Fruit fly (Drosophila melanogaster) whole organism, embryonic: ENCODE data around the gene net.

ENCODE experiments used
- Aef1 ChIP-seq: fragments of 200-800 bp; sonication (Bioruptor generic); IDR thresholded peaks from 3 replicates; pipeline ENCODE4 v1.3.6; 2022; ENCODE audit warnings: missing biosample characterization, missing genetic modification characterization
- Atf-2 ChIP-seq: fragments of 200-800 bp; sonication (Bioruptor generic); optimal IDR thresholded peaks from 2 replicates; lab custom pipeline; 2016; ENCODE audit warnings: missing biosample characterization, missing genetic modification characterization
- CG10979 ChIP-seq: fragments of 200-800 bp; sonication (Bioruptor generic); optimal IDR thresholded peaks from 2 replicates; lab custom pipeline; 2018; ENCODE audit warnings: missing biosample characterization, mild to moderate bottlenecking, missing genetic modification characterization, moderate library complexity
- CG11398 ChIP-seq: fragments of 200-800 bp; sonication (Bioruptor generic); optimal IDR thresholded peaks from 2 replicates; lab custom pipeline; 2016; ENCODE audit warnings: missing biosample characterization, missing genetic modification characterization
- CG12659 ChIP-seq: fragments of 200-800 bp; sonication (Bioruptor generic); optimal IDR thresholded peaks from 3 replicates; lab custom pipeline; 2017; ENCODE audit warnings: mild to moderate bottlenecking, missing biosample characterization, missing genetic modification reagents, missing genetic modification characterization
- CG13287 ChIP-seq: fragments of 200-800 bp; sonication (Bioruptor generic); IDR thresholded peaks from 2 replicates; pipeline ENCODE4 v1.3.6; 2022; ENCODE audit warnings: missing biosample characterization, missing genetic modification characterization; ENCODE audit not compliant: partially characterized antibody
- CG13296 ChIP-seq: fragments of 200-800 bp; sonication (Bioruptor generic); optimal IDR thresholded peaks from 3 replicates; lab custom pipeline; 2018; ENCODE audit warnings: missing biosample characterization, mild to moderate bottlenecking, missing genetic modification characterization
- CG13624 ChIP-seq: fragments of 200-800 bp; sonication (Bioruptor generic); optimal IDR thresholded peaks from 2 replicates; lab custom pipeline; 2016; ENCODE audit warnings: missing biosample characterization, missing genetic modification characterization
- CG14441 ChIP-seq: fragments of 200-800 bp; sonication (Bioruptor generic); IDR thresholded peaks from 2 replicates; pipeline ENCODE4 v1.3.6; 2022; ENCODE audit warnings: missing biosample characterization, missing genetic modification characterization
- CG15479 ChIP-seq: fragments of 200-800 bp; sonication (Bioruptor generic); optimal IDR thresholded peaks from 3 replicates; lab custom pipeline; 2019; ENCODE audit warnings: missing biosample characterization, mild to moderate bottlenecking, missing genetic modification characterization, moderate library complexity
- CG15514 ChIP-seq: fragments of 200-800 bp; sonication (Bioruptor generic); optimal IDR thresholded peaks from 3 replicates; lab custom pipeline; 2017; ENCODE audit warnings: missing biosample characterization, missing genetic modification characterization, mild to moderate bottlenecking, moderate library complexity, missing genetic modification reagents
- CG17568 ChIP-seq: fragments of 200-800 bp; sonication (Bioruptor generic); optimal IDR thresholded peaks from 2 replicates; lab custom pipeline; 2018; ENCODE audit warnings: missing biosample characterization, mild to moderate bottlenecking, missing genetic modification characterization, moderate library complexity
- CG17829 ChIP-seq: fragments of 200-800 bp; optimal IDR thresholded peaks from 2 replicates; lab custom pipeline; 2019; ENCODE audit warnings: missing biosample characterization, mild to moderate bottlenecking, missing genetic modification characterization, moderate library complexity
- CG18599 ChIP-seq: fragments of 200-800 bp; sonication (Bioruptor generic); optimal IDR thresholded peaks from 3 replicates; lab custom pipeline; 2017; ENCODE audit warnings: missing biosample characterization, missing genetic modification characterization, mild to moderate bottlenecking, moderate library complexity, missing genetic modification reagents
- CG3407 ChIP-seq: fragments of 200-800 bp; sonication (Bioruptor generic); optimal IDR thresholded peaks from 2 replicates; lab custom pipeline; 2018; ENCODE audit warnings: missing biosample characterization, mild to moderate bottlenecking, missing genetic modification characterization
- CG6765 ChIP-seq: fragments of 200-800 bp; sonication (Bioruptor generic); optimal IDR thresholded peaks from 3 replicates; lab custom pipeline; 2017; ENCODE audit warnings: missing biosample characterization, mild to moderate bottlenecking, missing genetic modification characterization
- CG7556 ChIP-seq: fragments of 200-800 bp; sonication (Bioruptor generic); optimal IDR thresholded peaks from 2 replicates; lab custom pipeline; 2017; ENCODE audit warnings: missing biosample characterization, mild to moderate bottlenecking, missing genetic modification characterization
- CG7987 ChIP-seq: fragments of 200-800 bp; sonication (Bioruptor generic); optimal IDR thresholded peaks from 2 replicates; lab custom pipeline; 2018; ENCODE audit warnings: missing biosample characterization, mild to moderate bottlenecking, missing genetic modification characterization, moderate library complexity
- CG8924 ChIP-seq: fragments of 200-800 bp; optimal IDR thresholded peaks from 3 replicates; lab custom pipeline; 2019; ENCODE audit warnings: missing biosample characterization, mild to moderate bottlenecking, missing genetic modification characterization, moderate library complexity
- D ChIP-seq, 2 experiments: fragments of 200-800 bp in 1 of 2; fragments of >200 bp in 1 of 2; sonication (Bioruptor generic) in 1 of 2; optimal IDR thresholded peaks; 2 replicates in 1 of 2; 3 replicates in 1 of 2; lab custom pipeline; 2017; ENCODE audit warnings: mild to moderate bottlenecking in 1 of 2, missing biosample characterization in 1 of 2, missing genetic modification characterization in 1 of 2, missing genetic modification reagents in 1 of 2
- HLHmδ ChIP-seq: fragments of 200-800 bp; sonication (Bioruptor generic); optimal IDR thresholded peaks from 2 replicates; lab custom pipeline; 2018; ENCODE audit warnings: missing biosample characterization, mild to moderate bottlenecking, missing genetic modification characterization, moderate library complexity
- Hmr ChIP-seq: fragments of 200-800 bp; sonication (Bioruptor generic); optimal IDR thresholded peaks from 3 replicates; lab custom pipeline; 2017; ENCODE audit warnings: mild to moderate bottlenecking, missing biosample characterization, missing genetic modification reagents, missing genetic modification characterization
- Hr51 ChIP-seq, 2 experiments: fragments of 200-800 bp; sonication (Bioruptor generic); optimal IDR thresholded peaks; 2 replicates in 1 of 2; 3 replicates in 1 of 2; lab custom pipeline; 2016 to 2018; ENCODE audit warnings: missing biosample characterization in 2 of 2, missing genetic modification characterization in 2 of 2, mild to moderate bottlenecking in 1 of 2, moderate library complexity in 1 of 2
- Hr78 ChIP-seq, 2 experiments: fragments of 200-800 bp in 1 of 2; fragments of >200 bp in 1 of 2; sonication (Bioruptor generic) in 1 of 2; optimal IDR thresholded peaks; 2 replicates each; lab custom pipeline; 2017 to 2019; ENCODE audit warnings: missing biosample characterization in 2 of 2, missing genetic modification characterization in 2 of 2, mild to moderate bottlenecking in 1 of 2, moderate library complexity in 1 of 2
- Xrp1 ChIP-seq: fragments of 200-800 bp; sonication (Bioruptor generic); IDR thresholded peaks from 2 replicates; pipeline ENCODE4 v1.3.6; 2022; ENCODE audit warnings: missing biosample characterization, missing genetic modification characterization
- ab ChIP-seq: fragments of 200-800 bp; sonication (Bioruptor generic); optimal IDR thresholded peaks from 2 replicates; lab custom pipeline; 2016; ENCODE audit warnings: missing biosample characterization, missing genetic modification characterization
- ase ChIP-seq: fragments of 200-800 bp; sonication (Bioruptor generic); IDR thresholded peaks from 3 replicates; pipeline ENCODE4 v1.3.6; 2022; ENCODE audit warnings: missing biosample characterization, missing genetic modification characterization
- ash1 ChIP-seq: fragments of 200-800 bp; sonication (Bioruptor generic); optimal IDR thresholded peaks from 2 replicates; lab custom pipeline; 2018; ENCODE audit warnings: missing biosample characterization, mild to moderate bottlenecking, missing genetic modification characterization
- caup ChIP-seq: fragments of 200-800 bp; sonication (Bioruptor generic); optimal IDR thresholded peaks from 3 replicates; lab custom pipeline; 2017; ENCODE audit warnings: missing biosample characterization, mild to moderate bottlenecking, missing genetic modification characterization, moderate library complexity; ENCODE audit not compliant: severe bottlenecking
- da ChIP-seq: fragments of 200-800 bp; sonication (Bioruptor generic); optimal IDR thresholded peaks from 2 replicates; lab custom pipeline; 2016; ENCODE audit warnings: missing biosample characterization, missing genetic modification characterization
- en ChIP-seq: fragments of 200-800 bp; sonication (Bioruptor generic); optimal IDR thresholded peaks from 2 replicates; lab custom pipeline; 2016; ENCODE audit warnings: missing biosample characterization, missing genetic modification characterization
- fd102C ChIP-seq: fragments of 200-800 bp; sonication (Bioruptor generic); optimal IDR thresholded peaks from 2 replicates; lab custom pipeline; 2018; ENCODE audit warnings: missing biosample characterization, mild to moderate bottlenecking, missing genetic modification characterization, moderate library complexity
- gsb-n ChIP-seq: fragments of 200-800 bp; sonication (Bioruptor generic); optimal IDR thresholded peaks from 3 replicates; lab custom pipeline; 2018; ENCODE audit warnings: missing biosample characterization, mild to moderate bottlenecking, missing genetic modification characterization
- h ChIP-seq: fragments of >200 bp; optimal IDR thresholded peaks from 2 replicates; lab custom pipeline; 2017
- insv ChIP-seq, 2 experiments: fragments of 200-800 bp; sonication (Bioruptor generic); optimal IDR thresholded peaks; 3 replicates each; lab custom pipeline; 2016 to 2018; ENCODE audit warnings: missing biosample characterization in 2 of 2, missing genetic modification characterization in 2 of 2
- jumu ChIP-seq: fragments of 200-800 bp; sonication (Bioruptor generic); optimal IDR thresholded peaks from 3 replicates; lab custom pipeline; 2016; ENCODE audit warnings: missing biosample characterization, missing genetic modification characterization
- kni ChIP-seq: fragments of 200-800 bp; sonication (Bioruptor generic); optimal IDR thresholded peaks from 3 replicates; lab custom pipeline; 2017; ENCODE audit warnings: mild to moderate bottlenecking, missing biosample characterization, missing genetic modification reagents, missing genetic modification characterization
- maf-S ChIP-seq: fragments of 200-800 bp; sonication (Bioruptor generic); optimal IDR thresholded peaks from 2 replicates; lab custom pipeline; 2016; ENCODE audit warnings: missing biosample characterization, missing genetic modification characterization
- mirr ChIP-seq: fragments of 200-800 bp; sonication (Bioruptor generic); optimal IDR thresholded peaks from 3 replicates; lab custom pipeline; 2018; ENCODE audit warnings: missing biosample characterization, mild to moderate bottlenecking, missing genetic modification characterization
- mld ChIP-seq: fragments of 200-800 bp; sonication (Bioruptor generic); IDR thresholded peaks from 3 replicates; pipeline ENCODE4 v1.3.6; 2022; ENCODE audit warnings: missing biosample characterization, missing genetic modification characterization; ENCODE audit not compliant: partially characterized antibody
- nerfin-1 ChIP-seq: fragments of 200-800 bp; sonication (Bioruptor generic); optimal IDR thresholded peaks from 3 replicates; lab custom pipeline; 2019; ENCODE audit warnings: missing biosample characterization, mild to moderate bottlenecking, missing genetic modification characterization, moderate library complexity
- nom ChIP-seq: fragments of 200-800 bp; sonication (Bioruptor generic); optimal IDR thresholded peaks from 2 replicates; lab custom pipeline; 2017; ENCODE audit warnings: missing biosample characterization, missing genetic modification characterization, mild to moderate bottlenecking, moderate library complexity, missing genetic modification reagents
- phol ChIP-seq: fragments of 200-800 bp; sonication (Bioruptor generic); optimal IDR thresholded peaks from 3 replicates; lab custom pipeline; 2018; ENCODE audit warnings: missing biosample characterization, mild to moderate bottlenecking, missing genetic modification characterization, moderate library complexity
- sug ChIP-seq: fragments of 200-800 bp; optimal IDR thresholded peaks from 2 replicates; lab custom pipeline; 2019; ENCODE audit warnings: missing biosample characterization, mild to moderate bottlenecking, missing genetic modification characterization, moderate library complexity
- tap ChIP-seq: fragments of 200-800 bp; optimal IDR thresholded peaks from 3 replicates; lab custom pipeline; 2019; ENCODE audit warnings: missing biosample characterization, mild to moderate bottlenecking, missing genetic modification characterization, moderate library complexity
- trem ChIP-seq: fragments of 200-800 bp; optimal IDR thresholded peaks from 3 replicates; lab custom pipeline; 2019; ENCODE audit warnings: missing biosample characterization, mild to moderate bottlenecking, missing genetic modification characterization, moderate library complexity

The net gene

DNA sequence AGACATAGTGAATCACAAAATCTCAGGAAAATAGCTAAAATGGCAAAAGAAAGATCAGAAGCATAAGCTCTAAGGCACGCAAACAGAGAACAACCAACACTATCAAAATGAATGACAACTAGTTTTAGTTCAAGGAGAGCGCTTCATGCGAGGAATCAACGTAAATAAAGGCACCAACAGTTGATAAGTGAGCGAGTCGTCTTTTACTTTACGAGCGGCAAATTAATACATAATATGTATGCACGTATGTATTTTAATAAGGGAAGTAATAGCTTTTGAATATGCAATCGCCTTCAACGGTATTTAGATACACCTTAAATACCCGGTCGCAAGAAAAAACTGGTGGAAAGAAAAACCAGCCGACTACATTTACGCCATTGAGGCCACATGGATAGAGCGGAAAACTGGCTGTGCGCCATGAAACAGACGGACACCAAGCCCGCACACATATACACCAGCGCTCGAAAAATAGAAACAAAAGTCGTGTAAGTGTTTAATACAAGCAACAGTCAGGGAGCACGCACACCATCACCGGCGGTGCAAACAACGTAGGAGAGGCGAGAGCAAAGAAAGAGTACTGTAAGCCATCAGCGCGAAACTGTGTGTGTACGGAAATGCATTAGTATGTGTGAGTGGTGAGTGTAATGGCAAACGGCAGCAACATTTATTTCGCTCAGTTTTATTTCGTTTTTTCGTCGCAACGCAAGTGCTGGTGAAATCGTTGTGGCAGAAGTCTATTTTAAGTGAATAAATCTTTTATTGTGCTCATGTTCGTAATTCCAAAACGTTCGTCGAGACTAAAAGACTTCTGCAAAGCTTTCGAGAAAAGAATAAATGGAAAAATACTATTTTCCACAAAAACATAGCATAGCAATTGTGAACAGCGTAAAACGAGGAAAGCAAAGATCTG, 20.6 kb downstream of the net start, which contains the start of gene dbr (continued):
- peak in 1 of 2 experiments; percentile 61 for TF ChIP-seq Hr51 (GFP tag; optimal IDR thresholded peaks at IDR 0.05; lab: Kevin White, UChicago)
- TF ChIP-seq ase (GFP tag; lab: Robert Waterston, UW) = no peak
- no peak for TF ChIP-seq CG3407 (GFP tag; lab: Kevin White, UChicago)
- no peak for TF ChIP-seq en (GFP tag; lab: Kevin White, UChicago)
- no peak for TF ChIP-seq h (lab: Kevin White, UChicago)
- TF ChIP-seq CG8924 = peak; percentile 63
- peak; percentile 24 for TF ChIP-seq nerfin-1
- peak; percentile 68 for TF ChIP-seq HLHmδ (GFP tag; lab: Kevin White, UChicago)
- no peak for TF ChIP-seq CG7556 (GFP tag; lab: Kevin White, UChicago)
- TF ChIP-seq fd102C (GFP tag; lab: Kevin White, UChicago) = no peak
- TF ChIP-seq kni (GFP tag; lab: Kevin White, UChicago) = peak; percentile 91
- TF ChIP-seq jumu (GFP tag; lab: Kevin White, UChicago) = no peak
- TF ChIP-seq gsb-n (tag; lab: Kevin White, UChicago) = peak; percentile 35
- TF ChIP-seq ash1 = peak; percentile 62
- no peak for TF ChIP-seq da (GFP tag; lab: Kevin White, UChicago)
- no peak for TF ChIP-seq maf-S (GFP tag; lab: Kevin White, UChicago)
- peak; percentile 59 for TF ChIP-seq sug (tag; lab: Kevin White, UChicago)
- peak; percentile 15 for TF ChIP-seq tap (tag; lab: Kevin White, UChicago)
- TF ChIP-seq Atf-2 (GFP tag; lab: Kevin White, UChicago) = no peak
- peak; percentile 39 for TF ChIP-seq CG13287 (GFP tag; lab: Robert Waterston, UW)
- peak in 1 of 2 experiments; percentile 6 for TF ChIP-seq Hr78 (GFP tag; optimal IDR thresholded peaks at IDR 0.05; lab: Kevin White, UChicago)
- peak; percentile 27 for TF ChIP-seq CG7987 (GFP tag; lab: Kevin White, UChicago)
- no peak for TF ChIP-seq caup
- peak; percentile 29 for TF ChIP-seq Hmr
- TF ChIP-seq trem (tag; lab: Kevin White, UChicago) = no peak
- TF ChIP-seq CG6765 (GFP tag; lab: Kevin White, UChicago) = peak; percentile 33
- TF ChIP-seq CG13296 = peak; percentile 50
- TF ChIP-seq CG13624 (GFP tag; lab: Kevin White, UChicago) = peak; percentile 80
- TF ChIP-seq insv (GFP tag; optimal IDR thresholded peaks at IDR 0.05; lab: Kevin White, UChicago) = peak in 1 of 2 experiments; percentile 40
- TF ChIP-seq D (optimal IDR thresholded peaks at IDR 0.05; lab: Kevin White, UChicago) = peak; percentile 8
- TF ChIP-seq D (GFP tag; optimal IDR thresholded peaks at IDR 0.05; lab: Kevin White, UChicago) = peak; percentile 25
- no peak for TF ChIP-seq CG11398 (GFP tag; lab: Kevin White, UChicago)
- TF ChIP-seq mirr = peak; percentile 81
- peak; percentile 17 for TF ChIP-seq CG10979
- peak; percentile 85 for TF ChIP-seq nom
- TF ChIP-seq ab = no peak
- TF ChIP-seq CG17568 (GFP tag; lab: Kevin White, UChicago) = peak; percentile 2
- peak; percentile 22 for TF ChIP-seq CG18599 (GFP tag; lab: Kevin White, UChicago)
- TF ChIP-seq phol (tag; lab: Kevin White, UChicago) = peak; percentile 61
- peak; percentile 14 for TF ChIP-seq CG15514 (GFP tag; lab: Kevin White, UChicago)
- peak; percentile 37 for TF ChIP-seq CG17829
- TF ChIP-seq CG14441 = no peak
- no peak for TF ChIP-seq mld (GFP tag; lab: Robert Waterston, UW)
- peak; percentile 9 for TF ChIP-seq CG12659 (GFP tag; lab: Kevin White, UChicago)
- 0 out of 2 replicates have a peak, but pooled peaks have one; percentile 12 for TF ChIP-seq Xrp1 (GFP tag; lab: Robert Waterston, UW)
- no peak for TF ChIP-seq Aef1
- peak; percentile 45 for TF ChIP-seq CG15479 (GFP tag; lab: Kevin White, UChicago)
